Worm (Caenorhabditis elegans) whole organism, L3 larva: ENCODE results near the gene Y42H9AR.1.

Experiments used
- ZK546.5 ChIP-seq: sonication (generic microtip); optimal IDR thresholded peaks from 2 replicates; lab custom pipeline; 2017; ENCODE audit warnings: missing biosample characterization, missing genetic modification characterization
- aly-2 ChIP-seq: fragments of 150-350 bp; optimal IDR thresholded peaks from 2 replicates; lab custom pipeline; 2014; ENCODE audit warnings: missing biosample characterization, missing genetic modification characterization
- ama-1 ChIP-seq: fragments of 150-350 bp; optimal IDR thresholded peaks from 2 replicates; lab custom pipeline; 2018
- ceh-16 ChIP-seq: sonication (generic microtip); optimal IDR thresholded peaks from 2 replicates; lab custom pipeline; 2017; ENCODE audit warnings: missing biosample characterization, missing genetic modification characterization
- ceh-28 ChIP-seq: fragments of 150-350 bp; optimal IDR thresholded peaks from 2 replicates; lab custom pipeline; 2014; ENCODE audit warnings: missing biosample characterization, missing genetic modification reagents, missing genetic modification characterization
- ceh-82 ChIP-seq: fragments of 150-350 bp; optimal IDR thresholded peaks from 2 replicates; lab custom pipeline; 2014; ENCODE audit warnings: missing biosample characterization, missing genetic modification characterization
- ceh-9 ChIP-seq: sonication (generic microtip); optimal IDR thresholded peaks from 2 replicates; lab custom pipeline; 2018; ENCODE audit warnings: missing biosample characterization, missing genetic modification characterization
- daf-12 ChIP-seq: fragments of 150-350 bp; optimal IDR thresholded peaks from 2 replicates; lab custom pipeline; 2014; ENCODE audit warnings: missing biosample characterization, missing genetic modification reagents, missing genetic modification characterization
- egl-27 ChIP-seq: sonication (generic microtip); optimal IDR thresholded peaks from 4 replicates; lab custom pipeline; 2017; ENCODE audit warnings: missing biosample characterization, missing genetic modification reagents, missing genetic modification characterization
- egl-5 ChIP-seq: fragments of 150-350 bp; optimal IDR thresholded peaks from 2 replicates; lab custom pipeline; 2017; ENCODE audit warnings: missing biosample characterization, missing genetic modification reagents, missing genetic modification characterization, inconsistent platforms
- elt-2 ChIP-seq: sonication (generic microtip); optimal IDR thresholded peaks from 2 replicates; lab custom pipeline; 2016; ENCODE audit warnings: missing genetic modification reagents, mild to moderate bottlenecking, missing genetic modification characterization, missing compliant biosample characterization
- elt-3 ChIP-seq, 3 experiments: fragments of 150-350 bp in 1 of 3; sonication (generic microtip) in 2 of 3; optimal IDR thresholded peaks; 2 replicates in 2 of 3; 4 replicates in 1 of 3; lab custom pipeline; 2014 to 2017; ENCODE audit warnings: missing biosample characterization in 3 of 3, missing genetic modification characterization in 3 of 3
- fkh-10 ChIP-seq: sonication (generic microtip); optimal IDR thresholded peaks from 2 replicates; lab custom pipeline; 2017; ENCODE audit warnings: missing biosample characterization, missing genetic modification reagents, missing genetic modification characterization
- fos-1 ChIP-seq: fragments of 150-350 bp; optimal IDR thresholded peaks from 2 replicates; lab custom pipeline; 2014; ENCODE audit warnings: missing biosample characterization, missing genetic modification characterization
- hmg-11 ChIP-seq: sonication (generic microtip); optimal IDR thresholded peaks from 2 replicates; lab custom pipeline; 2016; ENCODE audit warnings: missing genetic modification characterization, missing compliant biosample characterization
- jun-1 ChIP-seq: fragments of 150-350 bp; optimal IDR thresholded peaks from 2 replicates; lab custom pipeline; 2014; ENCODE audit warnings: missing biosample characterization, missing genetic modification reagents, missing genetic modification characterization
- lin-39 ChIP-seq: fragments of 150-350 bp; optimal IDR thresholded peaks from 2 replicates; lab custom pipeline; 2018; ENCODE audit warnings: missing biosample characterization, missing genetic modification reagents, missing genetic modification characterization
- nfya-1 ChIP-seq: sonication (generic microtip); optimal IDR thresholded peaks from 2 replicates; lab custom pipeline; 2017; ENCODE audit warnings: missing genetic modification characterization, mild to moderate bottlenecking, missing compliant biosample characterization, antibody characterized with exemption, moderate library complexity; ENCODE audit not compliant: insufficient read depth
- nhr-23 ChIP-seq: fragments of 150-350 bp; optimal IDR thresholded peaks from 2 replicates; lab custom pipeline; 2014; ENCODE audit warnings: missing biosample characterization, missing genetic modification reagents, missing genetic modification characterization
- nhr-25 ChIP-seq: sonication (generic microtip); optimal IDR thresholded peaks from 2 replicates; lab custom pipeline; 2017; ENCODE audit warnings: missing biosample characterization, missing genetic modification characterization
- nhr-43 ChIP-seq: sonication (generic microtip); optimal IDR thresholded peaks from 2 replicates; lab custom pipeline; 2016; ENCODE audit warnings: mild to moderate bottlenecking, missing genetic modification characterization, missing compliant biosample characterization; ENCODE audit not compliant: poor library complexity, severe bottlenecking
- nhr-67 ChIP-seq: fragments of 150-350 bp; optimal IDR thresholded peaks from 2 replicates; lab custom pipeline; 2014; ENCODE audit warnings: missing biosample characterization, missing genetic modification characterization
- nhr-76 ChIP-seq: fragments of 150-350 bp; sonication (generic microtip); optimal IDR thresholded peaks from 5 replicates; lab custom pipeline; 2014; ENCODE audit warnings: missing biosample characterization, missing genetic modification characterization
- pha-4 ChIP-seq: fragments of 150-350 bp; optimal IDR thresholded peaks from 2 replicates; lab custom pipeline; 2014; ENCODE audit warnings: missing biosample characterization, missing genetic modification reagents, missing genetic modification characterization
- pqm-1 ChIP-seq: fragments of 150-350 bp; optimal IDR thresholded peaks from 2 replicates; lab custom pipeline; 2017; ENCODE audit warnings: missing biosample characterization, missing genetic modification characterization, inconsistent platforms
- sea-2 ChIP-seq: fragments of 150-350 bp; sonication (generic microtip); optimal IDR thresholded peaks from 4 replicates; lab custom pipeline; 2014; ENCODE audit warnings: missing biosample characterization, missing genetic modification reagents, missing genetic modification characterization
- snpc-4 ChIP-seq: fragments of 150-350 bp; optimal IDR thresholded peaks from 2 replicates; lab custom pipeline; 2014; ENCODE audit warnings: missing biosample characterization, missing genetic modification characterization
- tbx-2 ChIP-seq: sonication (generic microtip); optimal IDR thresholded peaks from 2 replicates; lab custom pipeline; 2016; ENCODE audit warnings: mild to moderate bottlenecking, missing genetic modification characterization, missing compliant biosample characterization
- unc-39 ChIP-seq: sonication (generic microtip); optimal IDR thresholded peaks from 4 replicates; lab custom pipeline; 2017; ENCODE audit warnings: missing biosample characterization, missing genetic modification characterization
- zag-1 ChIP-seq: fragments of 150-350 bp; optimal IDR thresholded peaks from 2 replicates; lab custom pipeline; 2014; ENCODE audit warnings: missing biosample characterization, missing genetic modification characterization
- ztf-11 ChIP-seq: fragments of 150-350 bp; optimal IDR thresholded peaks from 2 replicates; lab custom pipeline; 2014; ENCODE audit warnings: missing biosample characterization, missing genetic modification characterization
- ztf-4 ChIP-seq: fragments of 150-350 bp; optimal IDR thresholded peaks from 2 replicates; lab custom pipeline; 2014; ENCODE audit warnings: missing biosample characterization, missing genetic modification characterization

Gene Y42H9AR.1

ce11 chrIV:8086552-8086951 is 26.6 kb upstream of the Y42H9AR.1 start, which contains the start of gene nsy-7:
Gene nsy-7 (minus strand): TSS chrIV:8086652.
- TF ChIP-seq elt-2 (tag; lab: Kevin White, UChicago) (peak; percentile 15), ztf-4 (tag; lab: Kevin White, UChicago) (no peak)

- TF ChIP-seq ztf-11 = no peak
- TF ChIP-seq fkh-10 (GFP tag; lab: Kevin White, UChicago) = no peak
- no peak for TF ChIP-seq egl-27
- TF ChIP-seq egl-5 (tag; lab: Kevin White, UChicago) = peak; percentile 59
- TF ChIP-seq snpc-4 (tag; lab: Kevin White, UChicago) = no peak
These were observed 21.7 kb upstream of the Y42H9AR.1 start for ce11 chrIV:8091539-8091938.

- TF ChIP-seq nhr-43 (no peak), pha-4 (tag; lab: Kevin White, UChicago) (no peak), pqm-1 (tag; lab: Kevin White, UChicago) (no peak), zag-1 (tag; lab: Kevin White, UChicago) (no peak), nhr-67 (tag; lab: Kevin White, UChicago) (no peak), ZK546.5 (no peak), ztf-11 (no peak), ama-1 (no peak), elt-3 (tag; optimal IDR thresholded peaks at IDR 0.05; lab: Kevin White, UChicago) (no peak), unc-39 (tag; lab: Kevin White, UChicago) (no peak), nhr-25 (tag; lab: Kevin White, UChicago) (no peak), ceh-28 (no peak), nhr-23 (no peak)
These were observed 16.8 kb upstream of the Y42H9AR.1 start for ce11 chrIV:8096375-8096774.

- TF ChIP-seq hmg-11 (tag; lab: Kevin White, UChicago) (no peak), ceh-28 (no peak), ama-1 (no peak)
- TF ChIP-seq, all 47 proteins: peak for 0
These were observed 13.6 kb upstream of the Y42H9AR.1 start, which contains the start of gene Y42H9AR.2 for ce11 chrIV:8099601-8100000. Gene Y42H9AR.2 (plus strand): TSS chrIV:8099901.

DNA sequence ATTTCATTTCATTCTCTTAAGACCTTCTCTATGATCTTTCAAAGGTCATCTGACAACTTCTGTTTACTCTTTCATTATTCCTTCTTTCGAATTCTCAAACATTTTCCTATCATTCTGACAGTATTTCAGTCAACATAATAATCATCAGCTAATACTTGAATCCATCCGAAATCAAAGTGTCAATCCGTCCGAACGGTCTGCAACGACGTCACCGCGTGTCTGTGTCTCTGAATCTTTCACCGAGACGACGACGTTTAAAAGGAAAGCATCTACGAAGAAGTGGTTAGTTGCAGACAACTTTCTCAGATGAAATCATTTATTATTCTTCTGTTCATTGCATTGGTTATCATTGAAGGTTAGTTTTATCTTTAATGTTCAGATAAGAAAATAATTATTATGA is 11.0 kb upstream of the Y42H9AR.1 start, which contains the start of gene Y42H9AR.5:
TSS of gene Y42H9AR.5 (plus strand) at position 301 of the 400 bp plus-strand sequence.
- no peak for TF ChIP-seq daf-12 (tag; lab: Kevin White, UChicago)
- TF ChIP-seq elt-3 (tag; optimal IDR thresholded peaks at IDR 0.05; lab: Kevin White, UChicago) = peak in 1 of 3 experiments; percentile 39
- no peak for TF ChIP-seq ceh-16 (tag; lab: Kevin White, UChicago)
- no peak for TF ChIP-seq ceh-9
- TF ChIP-seq egl-5 (tag; lab: Kevin White, UChicago) = no peak
- no peak for TF ChIP-seq sea-2 (GFP tag; lab: Kevin White, UChicago)
- TF ChIP-seq pqm-1 (tag; lab: Kevin White, UChicago) = no peak
- no peak for TF ChIP-seq nfya-1 (tag; lab: Kevin White, UChicago)
- TF ChIP-seq nhr-67 (tag; lab: Kevin White, UChicago) = no peak

DNA sequence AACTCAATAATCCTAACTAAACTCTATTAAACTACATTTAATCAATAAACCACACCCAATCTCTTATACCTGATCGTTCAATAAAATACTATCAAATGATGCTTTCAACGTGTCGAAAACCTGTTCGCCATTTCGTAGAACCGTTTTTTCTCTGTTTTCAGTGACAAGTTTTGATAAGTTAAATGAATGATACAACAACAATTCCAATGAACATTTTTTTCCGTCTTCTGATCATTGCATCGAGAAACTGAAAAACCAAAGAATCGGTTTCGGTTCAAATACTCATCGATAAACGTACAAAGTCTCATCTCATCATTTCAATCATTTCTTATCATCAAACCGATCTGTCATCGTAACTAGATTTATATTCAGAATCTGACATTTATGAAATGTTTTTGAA is 10.0 kb upstream of the Y42H9AR.1 start:
- TF ChIP-seq snpc-4 (tag; lab: Kevin White, UChicago) (no peak), nhr-43 (peak; percentile 66), nhr-23 (peak; percentile 17), elt-3 (tag; optimal IDR thresholded peaks at IDR 0.05; lab: Kevin White, UChicago) (peak in 1 of 3 experiments; percentile 16)
- TF ChIP-seq, all 47 proteins: peak for 3

- no peak for TF ChIP-seq nhr-25 (tag; lab: Kevin White, UChicago)
- no peak for TF ChIP-seq nhr-23
- no peak for TF ChIP-seq egl-27
- TF ChIP-seq tbx-2 (tag; lab: Kevin White, UChicago) = no peak
- TF ChIP-seq fkh-10 (GFP tag; lab: Kevin White, UChicago) = no peak
- TF ChIP-seq elt-3 (tag; optimal IDR thresholded peaks at IDR 0.05; lab: Kevin White, UChicago) = no peak
- no peak for TF ChIP-seq fos-1 (tag; lab: Kevin White, UChicago)
- no peak for TF ChIP-seq lin-39 (tag; lab: Kevin White, UChicago)
- TF ChIP-seq aly-2 = no peak
- TF ChIP-seq ztf-4 (tag; lab: Kevin White, UChicago) = no peak
- no peak for TF ChIP-seq unc-39 (tag; lab: Kevin White, UChicago)
- TF ChIP-seq ztf-11 = no peak
- no peak for TF ChIP-seq nhr-76 (tag; lab: Kevin White, UChicago)
- TF ChIP-seq ceh-82 (tag; lab: Kevin White, UChicago) = no peak
- TF ChIP-seq jun-1 (tag; lab: Kevin White, UChicago) = no peak
- no peak for TF ChIP-seq ceh-9
- TF ChIP-seq ama-1 = no peak
- no peak for TF ChIP-seq hmg-11 (tag; lab: Kevin White, UChicago)
These were observed 8.1 kb upstream of the Y42H9AR.1 start for ce11 chrIV:8105083-8105482.
